Fruit fly (Drosophila melanogaster): ENCODE results near the gene CG44198.

Gene CG44198

dm6 chr2L:13082177-13082576 lies 36.8 kb downstream of the CG44198 start (continued):
- TF ChIP-seq foxo (GFP tag; optimal IDR thresholded peaks at IDR 0.05), result peak in 1 of 2 experiments; percentile 73
- TF ChIP-seq sage (GFP tag; optimal IDR thresholded peaks at IDR 0.05), result no peak
- TF ChIP-seq Dfd (GFP tag; optimal IDR thresholded peaks at IDR 0.05), result no peak
- no peak for TF ChIP-seq Vsx2 (GFP tag; optimal IDR thresholded peaks at IDR 0.05; ENCODE audit: partially characterized antibody)
- peak; percentile 67 for TF ChIP-seq psq (GFP tag; optimal IDR thresholded peaks at IDR 0.05)

- TF ChIP-seq fru (GFP tag; optimal IDR thresholded peaks at IDR 0.05), result no peak
- TF ChIP-seq usp (GFP tag; optimal IDR thresholded peaks at IDR 0.05), result no peak
- TF ChIP-seq jim (GFP tag; optimal IDR thresholded peaks at IDR 0.05), result no peak
- no peak for TF ChIP-seq foxo (GFP tag; optimal IDR thresholded peaks at IDR 0.05)
- TF ChIP-seq brk (GFP tag; optimal IDR thresholded peaks at IDR 0.05), result no peak
- TF ChIP-seq dsf (GFP tag; optimal IDR thresholded peaks at IDR 0.05; ENCODE audit: borderline replicate concordance), result no peak
- TF ChIP-seq CrebA (GFP tag; optimal IDR thresholded peaks at IDR 0.05; ENCODE audit: borderline replicate concordance), result no peak
- TF ChIP-seq psq (GFP tag; optimal IDR thresholded peaks at IDR 0.05), result no peak
- TF ChIP-seq tai (GFP tag; optimal IDR thresholded peaks at IDR 0.05), result no peak
- TF ChIP-seq woc (GFP tag; optimal IDR thresholded peaks at IDR 0.05), result no peak
- no peak for TF ChIP-seq Dfd (GFP tag; optimal IDR thresholded peaks at IDR 0.05)
- no peak for TF ChIP-seq Myc (optimal IDR thresholded peaks at IDR 0.05)
- TF ChIP-seq Mio (GFP tag; optimal IDR thresholded peaks at IDR 0.05), result no peak
- no peak for TF ChIP-seq GATAd (GFP tag; optimal IDR thresholded peaks at IDR 0.05)
- no peak for TF ChIP-seq OdsH (GFP tag; optimal IDR thresholded peaks at IDR 0.05)
Observed at dm6 chr2L:13079483-13079882, 39.5 kb downstream of the CG44198 start.

dm6 chr2L:13074383-13074782 lies 44.6 kb downstream of the CG44198 start:
- TF ChIP-seq psq (GFP tag; optimal IDR thresholded peaks at IDR 0.05) (no peak), HLH106 (tag; optimal IDR thresholded peaks at IDR 0.05) (no peak), br (GFP tag; optimal IDR thresholded peaks at IDR 0.05) (no peak), CG9705 (GFP tag; optimal IDR thresholded peaks at IDR 0.05) (no peak), GATAd (GFP tag; optimal IDR thresholded peaks at IDR 0.05) (no peak), Mio (GFP tag; optimal IDR thresholded peaks at IDR 0.05) (no peak), rgr (GFP tag; optimal IDR thresholded peaks at IDR 0.05) (no peak), fru (GFP tag; optimal IDR thresholded peaks at IDR 0.05) (no peak), foxo (GFP tag; optimal IDR thresholded peaks at IDR 0.05) (no peak), CrebA (GFP tag; optimal IDR thresholded peaks at IDR 0.05; ENCODE audit: borderline replicate concordance) (no peak), sv (GFP tag; optimal IDR thresholded peaks at IDR 0.05) (no peak), brk (GFP tag; optimal IDR thresholded peaks at IDR 0.05) (no peak), dmrt93B (GFP tag; optimal IDR thresholded peaks at IDR 0.05) (no peak), pan (optimal IDR thresholded peaks at IDR 0.05) (no peak), woc (GFP tag; optimal IDR thresholded peaks at IDR 0.05) (no peak), h (GFP tag; optimal IDR thresholded peaks at IDR 0.05) (no peak), dl (GFP tag; optimal IDR thresholded peaks at IDR 0.05; ENCODE audit: insufficient read depth in 1 of 2, partially characterized antibody in 2 of 2) (no peak), sage (GFP tag; optimal IDR thresholded peaks at IDR 0.05) (no peak), OdsH (GFP tag; optimal IDR thresholded peaks at IDR 0.05) (no peak)

DNA sequence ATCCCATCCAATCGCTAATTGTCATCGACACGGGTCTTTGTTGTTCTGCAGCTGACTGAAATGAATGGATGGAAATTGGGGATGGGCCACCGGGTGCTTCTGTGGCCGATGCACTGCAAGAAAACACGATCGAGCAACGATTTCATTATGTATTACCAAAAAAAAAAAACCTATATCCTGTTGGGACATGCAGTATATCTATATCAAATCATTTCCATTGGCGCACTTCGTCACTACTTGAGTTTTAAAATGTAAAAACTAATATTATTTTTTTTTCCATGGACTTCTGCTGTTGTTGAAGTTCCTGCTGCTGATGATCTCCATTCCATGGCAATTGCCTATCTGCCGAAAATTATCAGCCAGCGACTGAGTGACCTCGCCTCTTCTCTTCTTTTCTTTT lies 45.1 kb downstream of the CG44198 start:
- TF ChIP-seq br (GFP tag; optimal IDR thresholded peaks at IDR 0.05) (peak; percentile 60), Jra (GFP tag; optimal IDR thresholded peaks at IDR 0.05) (no peak), sv (GFP tag; optimal IDR thresholded peaks at IDR 0.05) (no peak), OdsH (GFP tag; optimal IDR thresholded peaks at IDR 0.05) (peak; percentile 67), sage (GFP tag; optimal IDR thresholded peaks at IDR 0.05) (no peak), GATAd (GFP tag; optimal IDR thresholded peaks at IDR 0.05) (no peak), h (GFP tag; optimal IDR thresholded peaks at IDR 0.05) (peak; percentile 72), jim (GFP tag; optimal IDR thresholded peaks at IDR 0.05) (no peak), foxo (GFP tag; optimal IDR thresholded peaks at IDR 0.05) (peak in 1 of 2 experiments; percentile 66), brk (GFP tag; optimal IDR thresholded peaks at IDR 0.05) (no peak), dl (GFP tag; optimal IDR thresholded peaks at IDR 0.05; ENCODE audit: insufficient read depth in 1 of 2, partially characterized antibody in 2 of 2) (no peak), Hnf4 (GFP tag; optimal IDR thresholded peaks at IDR 0.05) (peak; percentile 39), CrebA (GFP tag; optimal IDR thresholded peaks at IDR 0.05; ENCODE audit: borderline replicate concordance) (no peak), Mio (GFP tag; optimal IDR thresholded peaks at IDR 0.05) (no peak), HLH106 (tag; optimal IDR thresholded peaks at IDR 0.05) (no peak), usp (GFP tag; optimal IDR thresholded peaks at IDR 0.05) (no peak), rgr (GFP tag; optimal IDR thresholded peaks at IDR 0.05) (peak; percentile 70), Hr83 (GFP tag; optimal IDR thresholded peaks at IDR 0.05; ENCODE audit: poor library complexity, severe bottlenecking) (no peak), N (GFP tag; optimal IDR thresholded peaks at IDR 0.05) (no peak), ey (GFP tag; optimal IDR thresholded peaks at IDR 0.05) (peak; percentile 73), dmrt93B (GFP tag; optimal IDR thresholded peaks at IDR 0.05) (peak; percentile 9), pan (optimal IDR thresholded peaks at IDR 0.05) (no peak), CG32264 (GFP tag; optimal IDR thresholded peaks at IDR 0.05) (peak; percentile 0), woc (GFP tag; optimal IDR thresholded peaks at IDR 0.05) (peak; percentile 32), Sp1 (GFP tag; optimal IDR thresholded peaks at IDR 0.05) (peak; percentile 3), Rel (GFP tag; optimal IDR thresholded peaks at IDR 0.05) (no peak), Rel (tag; optimal IDR thresholded peaks at IDR 0.05) (no peak), Myc (optimal IDR thresholded peaks at IDR 0.05) (no peak), dsf (GFP tag; optimal IDR thresholded peaks at IDR 0.05; ENCODE audit: borderline replicate concordance) (no peak), lola (GFP tag; optimal IDR thresholded peaks at IDR 0.05) (no peak), tai (GFP tag; optimal IDR thresholded peaks at IDR 0.05) (no peak), Dfd (GFP tag; optimal IDR thresholded peaks at IDR 0.05) (no peak), Abd-B (GFP tag; optimal IDR thresholded peaks at IDR 0.05) (no peak), Vsx2 (GFP tag; optimal IDR thresholded peaks at IDR 0.05; ENCODE audit: partially characterized antibody) (no peak), fru (GFP tag; optimal IDR thresholded peaks at IDR 0.05) (peak; percentile 60), Hr78 (GFP tag; optimal IDR thresholded peaks at IDR 0.05) (no peak), psq (GFP tag; optimal IDR thresholded peaks at IDR 0.05) (peak; percentile 58)
